Fruit fly (Drosophila melanogaster): ENCODE measurements around the gene Mat89Ba.

dm6 chr3R:16228719-16229704 lies 43.2 kb downstream of the Mat89Ba start:
- TF ChIP-seq psq (optimal IDR thresholded peaks at IDR 0.05): no peak
- TF ChIP-seq Dll (optimal IDR thresholded peaks at IDR 0.05): no peak
- TF ChIP-seq pan (optimal IDR thresholded peaks at IDR 0.05): no peak
- no peak for TF ChIP-seq CG8478 (optimal IDR thresholded peaks at IDR 0.05)
- no peak for TF ChIP-seq EcR (GFP tag; optimal IDR thresholded peaks at IDR 0.05)
- no peak for TF ChIP-seq usp (GFP tag; optimal IDR thresholded peaks at IDR 0.05)
